Fruit fly (Drosophila melanogaster) whole organism, prepupa: ENCODE results near the gene Pmvk.

Source experiments
- Blimp-1 ChIP-seq: fragments of 200-800 bp; sonication (Bioruptor generic); optimal IDR thresholded peaks from 3 replicates; lab custom pipeline; 2017; ENCODE audit warnings: missing biosample characterization, missing genetic modification characterization, mild to moderate bottlenecking, moderate library complexity, missing genetic modification reagents
- CG10631 ChIP-seq: fragments of 200-800 bp; sonication (Bioruptor generic); optimal IDR thresholded peaks from 2 replicates; lab custom pipeline; 2016; ENCODE audit warnings: missing biosample characterization, missing genetic modification characterization
- CG10669 ChIP-seq: fragments of 200-800 bp; sonication (Bioruptor generic); optimal IDR thresholded peaks from 3 replicates; lab custom pipeline; 2018; ENCODE audit warnings: missing biosample characterization, mild to moderate bottlenecking, missing genetic modification characterization, moderate library complexity
- CG11294 ChIP-seq: fragments of 200-800 bp; sonication (Bioruptor generic); IDR thresholded peaks from 2 replicates; pipeline ENCODE4 v1.3.6; 2022; ENCODE audit warnings: missing biosample characterization, missing genetic modification characterization
- CG11762 ChIP-seq: fragments of 200-800 bp; sonication (Bioruptor generic); optimal IDR thresholded peaks from 3 replicates; lab custom pipeline; 2016; ENCODE audit warnings: missing biosample characterization, missing genetic modification characterization; ENCODE audit not compliant: insufficient read depth
- CG11902 ChIP-seq: fragments of 200-800 bp; sonication (Bioruptor generic); optimal IDR thresholded peaks from 3 replicates; lab custom pipeline; 2016; ENCODE audit warnings: missing biosample characterization, missing genetic modification characterization
- CG15336 ChIP-seq: fragments of 200-800 bp; sonication (Bioruptor generic); IDR thresholded peaks from 2 replicates; pipeline ENCODE4 v1.3.6; 2022; ENCODE audit warnings: missing biosample characterization, missing genetic modification characterization
- CG1621 ChIP-seq: fragments of 200-800 bp; sonication (Bioruptor generic); optimal IDR thresholded peaks from 3 replicates; lab custom pipeline; 2018; ENCODE audit warnings: missing biosample characterization, mild to moderate bottlenecking, missing genetic modification characterization
- CG16779 ChIP-seq: fragments of 200-800 bp; sonication (Bioruptor generic); optimal IDR thresholded peaks from 3 replicates; lab custom pipeline; 2017; ENCODE audit warnings: missing biosample characterization, mild to moderate bottlenecking, missing genetic modification characterization
- CG31627 ChIP-seq: fragments of 200-800 bp; sonication (Bioruptor generic); optimal IDR thresholded peaks from 3 replicates; lab custom pipeline; 2016; ENCODE audit warnings: missing biosample characterization, missing genetic modification characterization
- CG34406 ChIP-seq: fragments of 200-800 bp; sonication (Bioruptor generic); optimal IDR thresholded peaks from 3 replicates; lab custom pipeline; 2016; ENCODE audit warnings: missing biosample characterization, missing genetic modification characterization
- CG3919 ChIP-seq: fragments of 200-800 bp; sonication (Bioruptor generic); optimal IDR thresholded peaks from 3 replicates; lab custom pipeline; 2016; ENCODE audit warnings: missing biosample characterization, missing genetic modification characterization
- CG4318 ChIP-seq: fragments of 200-800 bp; sonication (Bioruptor generic); optimal IDR thresholded peaks from 3 replicates; lab custom pipeline; 2017; ENCODE audit warnings: missing biosample characterization, mild to moderate bottlenecking, missing genetic modification characterization
- CG6163 ChIP-seq: fragments of 200-800 bp; sonication (Bioruptor generic); IDR thresholded peaks from 3 replicates; pipeline ENCODE4 v1.3.6; 2022; ENCODE audit warnings: missing biosample characterization, missing genetic modification characterization
- CG6792 ChIP-seq: fragments of 200-800 bp; sonication (Bioruptor generic); optimal IDR thresholded peaks from 3 replicates; lab custom pipeline; 2016; ENCODE audit warnings: missing biosample characterization, missing genetic modification characterization
- CG6854 ChIP-seq: fragments of 200-800 bp; sonication (Bioruptor generic); optimal IDR thresholded peaks from 2 replicates; lab custom pipeline; 2017; ENCODE audit warnings: missing biosample characterization, mild to moderate bottlenecking, missing genetic modification characterization
- CG7368 ChIP-seq: fragments of 200-800 bp; sonication (Bioruptor generic); optimal IDR thresholded peaks from 3 replicates; lab custom pipeline; 2016; ENCODE audit warnings: missing biosample characterization, missing genetic modification characterization
- CG8119 ChIP-seq: fragments of 200-800 bp; sonication (Bioruptor generic); IDR thresholded peaks from 3 replicates; pipeline ENCODE4 v1.3.6; 2022; ENCODE audit warnings: missing biosample characterization, missing genetic modification characterization
- CG8632 ChIP-seq: fragments of 200-800 bp; sonication (Bioruptor generic); optimal IDR thresholded peaks from 3 replicates; lab custom pipeline; 2016; ENCODE audit warnings: missing biosample characterization, missing genetic modification characterization
- Eip75B ChIP-seq: fragments of 200-800 bp; sonication (Bioruptor generic); optimal IDR thresholded peaks from 3 replicates; lab custom pipeline; 2016; ENCODE audit warnings: missing biosample characterization, missing genetic modification characterization
- Eip78C ChIP-seq: fragments of 200-800 bp; sonication (Bioruptor generic); peaks from one replicate; lab custom pipeline; 2016; ENCODE audit warnings: missing biosample characterization, missing genetic modification characterization
- Eip93F ChIP-seq: fragments of 200-800 bp; sonication (Bioruptor generic); optimal IDR thresholded peaks from 2 replicates; lab custom pipeline; 2016; ENCODE audit warnings: missing biosample characterization, mild to moderate bottlenecking, missing genetic modification characterization
- Ets21C ChIP-seq: fragments of 200-800 bp; sonication (Bioruptor generic); optimal IDR thresholded peaks from 3 replicates; lab custom pipeline; 2016; ENCODE audit warnings: missing biosample characterization, missing genetic modification characterization
- Ets96B ChIP-seq: fragments of 200-800 bp; optimal IDR thresholded peaks from 2 replicates; lab custom pipeline; 2019; ENCODE audit warnings: missing biosample characterization, mild to moderate bottlenecking, missing genetic modification characterization, moderate library complexity
- Gug ChIP-seq: fragments of 200-800 bp; sonication (Bioruptor generic); IDR thresholded peaks from 2 replicates; pipeline ENCODE4 v1.3.6; 2022; ENCODE audit warnings: missing biosample characterization, missing genetic modification characterization
- Lpt ChIP-seq: fragments of 200-800 bp; sonication (Bioruptor generic); optimal IDR thresholded peaks from 3 replicates; lab custom pipeline; 2016; ENCODE audit warnings: missing biosample characterization, missing genetic modification characterization
- OdsH ChIP-seq: fragments of 200-800 bp; sonication (Bioruptor generic); optimal IDR thresholded peaks from 3 replicates; lab custom pipeline; 2016; ENCODE audit warnings: missing biosample characterization, missing genetic modification characterization
- Smox ChIP-seq: fragments of 200-800 bp; sonication (Bioruptor generic); optimal IDR thresholded peaks from 3 replicates; lab custom pipeline; 2016; ENCODE audit warnings: missing biosample characterization, missing genetic modification characterization
- Sox15 ChIP-seq: fragments of 200-800 bp; sonication (Bioruptor generic); optimal IDR thresholded peaks from 3 replicates; lab custom pipeline; 2016; ENCODE audit warnings: missing biosample characterization, missing genetic modification characterization
- achi ChIP-seq: fragments of 200-800 bp; sonication (Bioruptor generic); optimal IDR thresholded peaks from 3 replicates; lab custom pipeline; 2016; ENCODE audit warnings: missing biosample characterization, missing genetic modification characterization
- cyc ChIP-seq: fragments of 200-800 bp; sonication (Bioruptor generic); optimal IDR thresholded peaks from 3 replicates; lab custom pipeline; 2016; ENCODE audit warnings: missing biosample characterization, missing genetic modification characterization
- dac ChIP-seq: fragments of 200-800 bp; sonication (Bioruptor generic); optimal IDR thresholded peaks from 2 replicates; lab custom pipeline; 2017; ENCODE audit warnings: missing biosample characterization, mild to moderate bottlenecking, missing genetic modification characterization
- dsx ChIP-seq: fragments of 200-800 bp; optimal IDR thresholded peaks from 3 replicates; lab custom pipeline; 2019; ENCODE audit warnings: missing biosample characterization, mild to moderate bottlenecking, missing genetic modification characterization, moderate library complexity; ENCODE audit not compliant: poor library complexity, severe bottlenecking
- esn ChIP-seq: fragments of 200-800 bp; sonication (Bioruptor generic); optimal IDR thresholded peaks from 2 replicates; lab custom pipeline; 2016; ENCODE audit warnings: missing biosample characterization, mild to moderate bottlenecking, missing genetic modification characterization, moderate library complexity
- fd59A ChIP-seq: fragments of 200-800 bp; sonication (Bioruptor generic); optimal IDR thresholded peaks from 2 replicates; lab custom pipeline; 2017; ENCODE audit warnings: missing biosample characterization, mild to moderate bottlenecking, missing genetic modification characterization, missing genetic modification reagents
- fkh ChIP-seq: fragments of 200-800 bp; sonication (Bioruptor generic); optimal IDR thresholded peaks from 3 replicates; lab custom pipeline; 2017; ENCODE audit warnings: missing biosample characterization, mild to moderate bottlenecking, missing genetic modification characterization, moderate library complexity
- net ChIP-seq: fragments of 200-800 bp; sonication (Bioruptor generic); optimal IDR thresholded peaks from 3 replicates; lab custom pipeline; 2016; ENCODE audit warnings: missing biosample characterization, missing genetic modification characterization
- pdm3 ChIP-seq: fragments of 200-800 bp; sonication (Bioruptor generic); optimal IDR thresholded peaks from 3 replicates; lab custom pipeline; 2016; ENCODE audit warnings: missing biosample characterization, missing genetic modification characterization
- salr ChIP-seq, 2 experiments: fragments of 200-800 bp; sonication (Bioruptor generic); optimal IDR thresholded peaks; 3 replicates each; lab custom pipeline; 2016 to 2018; ENCODE audit warnings: missing biosample characterization in 2 of 2, missing genetic modification characterization in 2 of 2, mild to moderate bottlenecking in 1 of 2
- ss ChIP-seq, 2 experiments: fragments of 200-800 bp; sonication (Bioruptor generic); optimal IDR thresholded peaks; 2 replicates in 1 of 2; 3 replicates in 1 of 2; lab custom pipeline; 2017 to 2018; ENCODE audit warnings: mild to moderate bottlenecking in 2 of 2, missing biosample characterization in 2 of 2, missing genetic modification characterization in 2 of 2, moderate library complexity in 1 of 2
- svp ChIP-seq: fragments of 200-800 bp; sonication (Bioruptor generic); peaks from one replicate; lab custom pipeline; 2016; ENCODE audit warnings: missing biosample characterization, missing genetic modification characterization
- vri ChIP-seq: fragments of 200-800 bp; sonication (Bioruptor generic); optimal IDR thresholded peaks from 3 replicates; lab custom pipeline; 2016; ENCODE audit warnings: missing biosample characterization, mild to moderate bottlenecking, missing genetic modification characterization

The Pmvk gene

DNA sequence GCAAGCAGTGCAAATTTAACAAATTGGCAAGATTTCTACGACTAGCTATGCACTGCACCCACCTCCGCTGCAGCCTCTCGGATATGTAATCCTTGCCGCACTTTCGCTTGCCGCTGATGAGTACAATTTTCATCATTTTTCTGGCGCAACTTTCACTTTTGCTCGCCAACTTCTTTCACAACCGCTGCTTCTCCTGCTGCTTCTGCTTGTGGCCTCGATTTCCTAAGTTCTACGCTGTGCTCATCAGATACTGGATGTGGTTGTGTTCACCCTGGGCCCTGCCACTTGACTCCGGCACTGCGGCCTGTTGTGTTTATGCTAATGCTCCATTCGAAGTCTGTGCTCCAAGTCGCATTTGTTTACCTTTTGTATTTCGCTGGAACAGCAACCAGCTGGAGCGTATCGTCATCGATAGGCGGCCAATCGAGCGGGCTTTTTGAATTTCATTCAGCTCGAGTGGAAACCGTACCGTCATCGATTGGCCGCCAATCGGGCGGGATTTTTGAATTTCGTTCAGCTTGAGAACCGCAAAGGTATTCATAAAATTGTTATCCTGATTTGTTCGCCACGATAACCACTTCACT lies at the start of gene Pmvk:
Gene Pmvk (minus strand): TSS at position 357 of the 584 bp plus-strand sequence.
- TF ChIP-seq CG6854 (peak; percentile 26), CG11762 (GFP tag; lab: Kevin White, UChicago) (no peak), fkh (GFP tag; lab: Kevin White, UChicago) (peak; percentile 88), CG3919 (no peak), Blimp-1 (GFP tag; lab: Kevin White, UChicago) (peak; percentile 98), CG15336 (GFP tag; lab: Robert Waterston, UW) (0 out of 2 replicates have a peak, but pooled peaks have one; percentile 14)

DNA sequence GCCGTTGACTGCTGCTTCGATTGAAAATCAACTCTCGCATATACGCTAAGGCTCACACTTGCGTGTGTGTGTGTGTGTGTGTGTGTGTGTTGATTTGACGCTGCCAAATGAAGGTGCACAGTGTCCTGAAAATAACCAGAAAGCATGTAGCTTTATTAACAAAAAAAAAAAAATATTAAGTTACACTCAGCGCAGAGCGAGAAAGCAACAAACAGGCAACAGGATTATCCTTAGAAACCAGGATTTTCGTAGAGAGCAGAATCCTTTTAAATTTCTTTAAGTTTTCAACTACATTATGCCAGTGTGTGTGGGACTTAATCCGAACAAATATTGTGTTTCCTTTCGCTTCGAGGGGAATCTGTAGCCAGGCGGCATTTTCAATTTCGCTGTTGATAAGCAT lies 47.9 kb upstream of the Pmvk start:
- TF ChIP-seq CG16779 (tag; lab: Kevin White, UChicago) (no peak), Eip78C (no peak), CG1621 (tag; lab: Kevin White, UChicago) (no peak), CG31627 (GFP tag; lab: Kevin White, UChicago) (no peak), CG6163 (no peak), esn (GFP tag; lab: Kevin White, UChicago) (no peak), dsx (GFP tag; lab: Kevin White, UChicago) (no peak), OdsH (GFP tag; lab: Kevin White, UChicago) (no peak), Ets21C (no peak), Eip93F (GFP tag; lab: Kevin White, UChicago) (no peak), CG34406 (GFP tag; lab: Kevin White, UChicago) (no peak), CG10631 (GFP tag; lab: Kevin White, UChicago) (no peak), Lpt (GFP tag; lab: Kevin White, UChicago) (no peak), Ets96B (no peak), Sox15 (GFP tag; lab: Kevin White, UChicago) (no peak), fd59A (GFP tag; lab: Kevin White, UChicago) (no peak), Gug (no peak), CG10669 (GFP tag; lab: Kevin White, UChicago) (no peak), Eip75B (GFP tag; lab: Kevin White, UChicago) (no peak)

- TF ChIP-seq CG11294 (GFP tag; lab: Robert Waterston, UW) = no peak
- TF ChIP-seq net (GFP tag; lab: Kevin White, UChicago) = no peak
- no peak for TF ChIP-seq dac (GFP tag; lab: Kevin White, UChicago)
- TF ChIP-seq fkh (GFP tag; lab: Kevin White, UChicago) = no peak
- TF ChIP-seq CG7368 (GFP tag; lab: Kevin White, UChicago) = no peak
- no peak for TF ChIP-seq CG10631 (GFP tag; lab: Kevin White, UChicago)
- TF ChIP-seq CG3919 = no peak
- TF ChIP-seq CG8632 (GFP tag; lab: Kevin White, UChicago) = no peak
- TF ChIP-seq CG4318 (GFP tag; lab: Kevin White, UChicago) = no peak
- no peak for TF ChIP-seq ss (GFP tag; optimal IDR thresholded peaks at IDR 0.05; lab: Kevin White, UChicago)
- no peak for TF ChIP-seq svp (GFP tag; lab: Kevin White, UChicago)
- TF ChIP-seq Eip75B (GFP tag; lab: Kevin White, UChicago) = no peak
- no peak for TF ChIP-seq Smox
These were observed 26.2 kb upstream of the Pmvk start, which contains the start of gene CG46244 for dm6 chr2L:19606318-19606717. CG46244 (plus strand) TSS chr2L:19606569.

- no peak for TF ChIP-seq vri (GFP tag; lab: Kevin White, UChicago)
- no peak for TF ChIP-seq Eip93F (GFP tag; lab: Kevin White, UChicago)
- TF ChIP-seq salr (GFP tag; optimal IDR thresholded peaks at IDR 0.05; lab: Kevin White, UChicago) = no peak
- TF ChIP-seq Ets96B = no peak
- no peak for TF ChIP-seq pdm3 (GFP tag; lab: Kevin White, UChicago)
- TF ChIP-seq Lpt (GFP tag; lab: Kevin White, UChicago) = no peak
- no peak for TF ChIP-seq cyc (GFP tag; lab: Kevin White, UChicago)
- TF ChIP-seq CG6854 = no peak
- no peak for TF ChIP-seq achi (GFP tag; lab: Kevin White, UChicago)
- no peak for TF ChIP-seq CG6792 (GFP tag; lab: Kevin White, UChicago)
- TF ChIP-seq CG11762 (GFP tag; lab: Kevin White, UChicago) = no peak
- TF ChIP-seq Smox = no peak
- TF ChIP-seq CG8119 (GFP tag; lab: Robert Waterston, UW) = no peak
- no peak for TF ChIP-seq svp (GFP tag; lab: Kevin White, UChicago)
- no peak for TF ChIP-seq CG11902
- TF ChIP-seq CG4318 (GFP tag; lab: Kevin White, UChicago) = no peak
These were observed 25.3 kb upstream of the Pmvk start for dm6 chr2L:19605365-19605921.
